Fruit fly (Drosophila melanogaster): ENCODE measurements around the gene CG43131.

dm6 chr3R:5105439-5105838 lies 3.5 kb downstream of the CG43131 start:
- TF ChIP-seq Dif (GFP tag; optimal IDR thresholded peaks at IDR 0.05; ENCODE audit: partially characterized antibody) (no peak), Vsx2 (GFP tag; optimal IDR thresholded peaks at IDR 0.05; ENCODE audit: partially characterized antibody) (no peak), OdsH (GFP tag; optimal IDR thresholded peaks at IDR 0.05) (no peak), usp (GFP tag; optimal IDR thresholded peaks at IDR 0.05) (no peak), Hr83 (GFP tag; optimal IDR thresholded peaks at IDR 0.05; ENCODE audit: poor library complexity, severe bottlenecking) (no peak), h (GFP tag; optimal IDR thresholded peaks at IDR 0.05) (no peak), Abd-B (GFP tag; optimal IDR thresholded peaks at IDR 0.05) (no peak)

Measured in whole organism, wandering third instar larva.